Fruit fly (Drosophila melanogaster) whole organism, wandering third instar larva: ENCODE measurements around the gene PH4alphaNE2.

ENCODE experiments used
- CrebA ChIP-seq: fragments of 200-800 bp; sonication (Bioruptor generic); optimal IDR thresholded peaks from 2 replicates; lab custom pipeline; 2016; ENCODE audit warnings: missing biosample characterization, mild to moderate bottlenecking, missing genetic modification characterization, borderline replicate concordance
- Dfd ChIP-seq: fragments of >200 bp; optimal IDR thresholded peaks from 2 replicates; lab custom pipeline; 2017; ENCODE audit warnings: missing biosample characterization, missing genetic modification characterization
- Myc ChIP-seq: fragments of >200 bp; optimal IDR thresholded peaks from 2 replicates; lab custom pipeline; 2017
- br ChIP-seq: fragments of 200-800 bp; sonication (Bioruptor generic); optimal IDR thresholded peaks from 2 replicates; lab custom pipeline; 2016; ENCODE audit warnings: missing biosample characterization, missing genetic modification characterization

DNA sequence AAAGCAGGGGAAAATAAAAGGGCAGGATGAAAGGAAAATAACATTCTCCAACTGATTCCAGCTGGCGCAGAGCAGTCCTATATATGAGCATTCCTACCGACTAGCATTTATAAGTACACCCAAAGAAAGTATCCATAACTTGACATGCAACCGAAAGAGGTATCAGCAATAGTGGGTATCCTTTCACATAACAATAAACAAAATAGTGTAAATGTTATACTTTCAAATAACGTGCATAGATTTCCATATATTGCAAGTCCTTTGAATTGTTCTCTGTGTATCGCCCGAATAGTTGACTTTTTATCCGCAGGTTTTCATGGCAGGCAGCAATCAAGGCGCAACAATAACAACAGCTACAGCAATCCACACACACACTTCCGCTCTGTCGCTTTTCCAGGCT, 38.0 kb upstream of the PH4alphaNE2 start:
- TF ChIP-seq br (GFP tag; lab: Kevin White, UChicago) (no peak), CrebA (GFP tag; lab: Kevin White, UChicago) (no peak), Dfd (GFP tag; lab: Kevin White, UChicago) (no peak), Myc (lab: Kevin White, UChicago) (no peak)
